Worm (Caenorhabditis elegans) whole organism, midembryonic: ENCODE results near the gene dpy-13.

Experiments
- T22C8.4 ChIP-seq: fragments of 200-800 bp; sonication (Bioruptor generic); IDR thresholded peaks from 2 replicates; pipeline ENCODE4 v1.3.6; 2022; ENCODE audit warnings: missing genetic modification characterization, missing compliant biosample characterization
- cog-1 ChIP-seq: sonication (generic microtip); optimal IDR thresholded peaks from 2 replicates; lab custom pipeline; 2016; ENCODE audit warnings: missing genetic modification characterization, missing compliant biosample characterization
- flt-1 ChIP-seq: fragments of 200-800 bp; sonication (Bioruptor generic); IDR thresholded peaks from 2 replicates; pipeline ENCODE4 v1.3.6; 2022; ENCODE audit warnings: missing genetic modification characterization, missing compliant biosample characterization
- klf-2 ChIP-seq: fragments of 200-800 bp; sonication (Bioruptor generic); conservative IDR thresholded peaks from 2 replicates; pipeline ENCODE4 v1.3.6; 2022; ENCODE audit warnings: missing genetic modification reagents, missing genetic modification characterization, missing compliant biosample characterization
- med-1 ChIP-seq: sonication (generic microtip); optimal IDR thresholded peaks from 2 replicates; lab custom pipeline; 2017; ENCODE audit warnings: missing genetic modification characterization, mild to moderate bottlenecking, missing compliant biosample characterization, antibody characterized with exemption, missing genetic modification reagents; ENCODE audit not compliant: insufficient read depth
- ref-1 ChIP-seq: fragments of 200-800 bp; sonication (Bioruptor generic); conservative IDR thresholded peaks from 2 replicates; pipeline ENCODE4 v1.3.6; 2022; ENCODE audit warnings: missing genetic modification reagents, missing genetic modification characterization, missing compliant biosample characterization
- tab-1 ChIP-seq: fragments of 200-800 bp; sonication (Bioruptor generic); IDR thresholded peaks from 2 replicates; pipeline ENCODE4 v1.3.6; 2022; ENCODE audit warnings: missing genetic modification characterization, missing compliant biosample characterization
- ztf-29 ChIP-seq: fragments of 200-800 bp; sonication (Bioruptor generic); IDR thresholded peaks from 2 replicates; pipeline ENCODE4 v1.3.6; 2022; ENCODE audit warnings: missing genetic modification reagents, missing genetic modification characterization, missing compliant biosample characterization

ce11 chrIV:4264649-4265048 lies 29.2 kb downstream of the dpy-13 start:
- no peak for TF ChIP-seq cog-1 (tag; lab: Kevin White, UChicago)
- TF ChIP-seq ref-1 (GFP tag; lab: Robert Waterston, UW): no peak
- no peak for TF ChIP-seq flt-1
- TF ChIP-seq T22C8.4 (GFP tag; lab: Robert Waterston, UW): no peak
- no peak for TF ChIP-seq klf-2 (GFP tag; lab: Robert Waterston, UW)
- no peak for TF ChIP-seq med-1 (GFP tag; lab: Kevin White, UChicago)
- TF ChIP-seq ztf-29 (GFP tag; lab: Robert Waterston, UW): no peak
- TF ChIP-seq tab-1: no peak
